Fruit fly (Drosophila melanogaster): ENCODE results near the gene Sur-8.

dm6 chr3R:17404155-17404554 is 1.8 kb upstream of the Sur-8 start:
- TF ChIP-seq pan (optimal IDR thresholded peaks at IDR 0.05) (no peak), CG8478 (optimal IDR thresholded peaks at IDR 0.05) (no peak)

Measured in whole organism.